Worm (Caenorhabditis elegans) whole organism, young adult: ENCODE measurements around the gene srz-67.

ENCODE experiments used
- B0035.1 ChIP-seq: sonication (generic microtip); optimal IDR thresholded peaks from 2 replicates; lab custom pipeline; 2016; ENCODE audit warnings: missing genetic modification characterization, mild to moderate bottlenecking, missing compliant biosample characterization, missing genotype, missing genetic modification reagents
- B0336.3 ChIP-seq: fragments of 200-800 bp; sonication (Bioruptor generic); IDR thresholded peaks from 2 replicates; pipeline ENCODE4 v1.3.6; 2022; ENCODE audit warnings: missing genetic modification characterization, missing compliant biosample characterization
- C17E4.6 ChIP-seq: fragments of 200-800 bp; sonication (Bioruptor generic); IDR thresholded peaks from 2 replicates; pipeline ENCODE4 v1.3.6; 2022; ENCODE audit warnings: missing genetic modification reagents, missing genetic modification characterization, missing compliant biosample characterization
- F23B12.7 ChIP-seq: sonication (generic microtip); optimal IDR thresholded peaks from 2 replicates; lab custom pipeline; 2017; ENCODE audit warnings: missing genetic modification characterization, mild to moderate bottlenecking, missing compliant biosample characterization, antibody characterized with exemption, moderate library complexity; ENCODE audit not compliant: insufficient read depth
- F49E8.2 ChIP-seq: sonication (generic microtip); optimal IDR thresholded peaks from 3 replicates; lab custom pipeline; 2017; ENCODE audit warnings: missing genetic modification characterization, mild to moderate bottlenecking, missing compliant biosample characterization, antibody characterized with exemption, moderate library complexity; ENCODE audit not compliant: insufficient read depth
- F57C9.4 ChIP-seq: sonication (generic microtip); optimal IDR thresholded peaks from 2 replicates; lab custom pipeline; 2017; ENCODE audit warnings: mild to moderate bottlenecking, missing genetic modification characterization, missing compliant biosample characterization
- Y95B8A.8 ChIP-seq: fragments of 200-800 bp; sonication (Bioruptor generic); IDR thresholded peaks from 2 replicates; pipeline ENCODE4 v1.3.6; 2022; ENCODE audit warnings: missing genetic modification reagents, missing genetic modification characterization, missing compliant biosample characterization
- aptf-2 ChIP-seq: fragments of 200-800 bp; sonication (Bioruptor generic); conservative IDR thresholded peaks from 2 replicates; pipeline ENCODE4 v1.3.6; 2022; ENCODE audit warnings: missing genetic modification reagents, missing genetic modification characterization, missing compliant biosample characterization
- attf-3 ChIP-seq: fragments of 200-800 bp; sonication (Bioruptor generic); conservative IDR thresholded peaks from 2 replicates; pipeline ENCODE4 v1.3.6; 2022; ENCODE audit warnings: missing genetic modification reagents, missing genetic modification characterization, missing compliant biosample characterization
- attf-6 ChIP-seq: fragments of 200-800 bp; sonication (Bioruptor generic); IDR thresholded peaks from 2 replicates; pipeline ENCODE4 v1.3.6; 2022; ENCODE audit warnings: missing genetic modification reagents, missing genetic modification characterization, missing compliant biosample characterization
- bed-1 ChIP-seq: fragments of 200-800 bp; sonication (Bioruptor generic); IDR thresholded peaks from 2 replicates; pipeline ENCODE4 v1.3.6; 2022; ENCODE audit warnings: missing genetic modification reagents, missing genetic modification characterization, missing compliant biosample characterization
- bed-2 ChIP-seq: fragments of 200-800 bp; sonication (Bioruptor generic); IDR thresholded peaks from 2 replicates; pipeline ENCODE4 v1.3.6; 2022; ENCODE audit warnings: missing genetic modification reagents, missing genetic modification characterization, missing compliant biosample characterization
- cebp-1 ChIP-seq, 2 experiments: fragments of 200-800 bp in 1 of 2; sonication (Bioruptor generic) in 1 of 2; sonication (generic microtip) in 1 of 2; IDR thresholded peaks in 1 of 2; optimal IDR thresholded peaks in 1 of 2; 2 replicates each; pipeline versions ENCODE4 v1.3.6 to Lab custom; 2017 to 2022; ENCODE audit warnings: missing compliant biosample characterization in 2 of 2, missing genetic modification characterization in 2 of 2, mild to moderate bottlenecking in 1 of 2, missing genetic modification reagents in 1 of 2, moderate library complexity in 1 of 2
- cebp-2 ChIP-seq: fragments of 200-800 bp; sonication (Bioruptor generic); IDR thresholded peaks from 2 replicates; pipeline ENCODE4 v1.3.6; 2022; ENCODE audit warnings: missing genetic modification characterization, missing compliant biosample characterization
- ceh-40 ChIP-seq: fragments of 200-800 bp; sonication (Bioruptor generic); IDR thresholded peaks from 2 replicates; pipeline ENCODE4 v1.3.6; 2022; ENCODE audit warnings: missing genetic modification characterization, missing compliant biosample characterization
- ceh-58 ChIP-seq: fragments of 200-800 bp; sonication (Bioruptor generic); IDR thresholded peaks from 2 replicates; pipeline ENCODE4 v1.3.6; 2022; ENCODE audit warnings: missing genetic modification characterization, missing compliant biosample characterization
- ceh-79 ChIP-seq: sonication (generic microtip); optimal IDR thresholded peaks from 2 replicates; lab custom pipeline; 2017; ENCODE audit warnings: mild to moderate bottlenecking, missing genetic modification characterization, missing compliant biosample characterization
- dox-1 ChIP-seq: fragments of 200-800 bp; sonication (Bioruptor generic); IDR thresholded peaks from 2 replicates; pipeline ENCODE4 v1.3.6; 2022; ENCODE audit warnings: missing genetic modification reagents, missing genetic modification characterization, missing compliant biosample characterization
- him-1 ChIP-seq: sonication (generic microtip); optimal IDR thresholded peaks from 2 replicates; lab custom pipeline; 2016; ENCODE audit warnings: missing genotype, missing genetic modification reagents, missing genetic modification characterization, missing compliant biosample characterization
- hlh-12 ChIP-seq: sonication (generic microtip); optimal IDR thresholded peaks from 2 replicates; lab custom pipeline; 2016; ENCODE audit warnings: missing genetic modification characterization, missing compliant biosample characterization
- hlh-26 ChIP-seq: fragments of 200-800 bp; sonication (Bioruptor generic); conservative IDR thresholded peaks from 2 replicates; pipeline ENCODE4 v1.3.6; 2022; ENCODE audit warnings: missing genetic modification reagents, missing genetic modification characterization, missing compliant biosample characterization
- hmg-1.2 ChIP-seq: fragments of 200-800 bp; sonication (Bioruptor generic); IDR thresholded peaks from 2 replicates; pipeline ENCODE4 v1.3.6; 2022; ENCODE audit warnings: missing genetic modification reagents, missing genetic modification characterization, missing compliant biosample characterization
- hrde-1 ChIP-seq: sonication (generic microtip); optimal IDR thresholded peaks from 2 replicates; lab custom pipeline; 2016; ENCODE audit warnings: missing genetic modification characterization, mild to moderate bottlenecking, missing compliant biosample characterization, moderate library complexity, missing genotype, missing genetic modification reagents, borderline replicate concordance
- lsy-27 ChIP-seq: sonication (generic microtip); optimal IDR thresholded peaks from 2 replicates; lab custom pipeline; 2017; ENCODE audit warnings: missing genetic modification characterization, mild to moderate bottlenecking, missing compliant biosample characterization, antibody characterized with exemption, missing genotype, borderline replicate concordance; ENCODE audit not compliant: insufficient read depth
- madf-10 ChIP-seq: sonication (generic microtip); optimal IDR thresholded peaks from 2 replicates; lab custom pipeline; 2016; ENCODE audit warnings: mild to moderate bottlenecking, missing genetic modification characterization, missing compliant biosample characterization
- nhr-120 ChIP-seq: fragments of 200-800 bp; sonication (Bioruptor generic); IDR thresholded peaks from 2 replicates; pipeline ENCODE4 v1.3.6; 2022; ENCODE audit warnings: missing genetic modification characterization, missing compliant biosample characterization
- nhr-27 ChIP-seq: fragments of 200-800 bp; sonication (Bioruptor generic); optimal IDR thresholded peaks from 2 replicates; lab custom pipeline; 2018; ENCODE audit warnings: mild to moderate bottlenecking, missing genetic modification characterization, moderate library complexity, missing compliant biosample characterization
- nhr-80 ChIP-seq: sonication (generic microtip); optimal IDR thresholded peaks from 2 replicates; lab custom pipeline; 2016; ENCODE audit warnings: missing genetic modification characterization, missing compliant biosample characterization
- pha-4 ChIP-seq: fragments of 150-350 bp; sonication (generic microtip); optimal IDR thresholded peaks from 2 replicates; lab custom pipeline; 2014; ENCODE audit warnings: missing biosample characterization, missing genetic modification reagents, missing genetic modification characterization
- rcor-1 ChIP-seq: fragments of 200-800 bp; sonication (Bioruptor generic); IDR thresholded peaks from 2 replicates; pipeline ENCODE4 v1.3.6; 2022; ENCODE audit warnings: missing genetic modification reagents, missing genetic modification characterization, missing compliant biosample characterization
- rec-8 ChIP-seq, 2 experiments: sonication (generic microtip); optimal IDR thresholded peaks; 2 replicates each; lab custom pipeline; 2016; ENCODE audit warnings: mild to moderate bottlenecking in 2 of 2, missing genetic modification characterization in 2 of 2, missing genetic modification reagents in 2 of 2, missing genotype in 2 of 2, missing biosample characterization in 1 of 2, missing compliant biosample characterization in 1 of 2, moderate library complexity in 1 of 2
- snpc-1.1 ChIP-seq: sonication (generic microtip); optimal IDR thresholded peaks from 2 replicates; lab custom pipeline; 2017; ENCODE audit warnings: missing genetic modification characterization, mild to moderate bottlenecking, missing compliant biosample characterization, antibody characterized with exemption, moderate library complexity, missing genotype, missing genetic modification reagents; ENCODE audit not compliant: insufficient read depth
- snpc-1.3 ChIP-seq: sonication (generic microtip); optimal IDR thresholded peaks from 2 replicates; lab custom pipeline; 2017; ENCODE audit warnings: missing genetic modification characterization, mild to moderate bottlenecking, missing compliant biosample characterization, antibody characterized with exemption, moderate library complexity, missing genotype, missing genetic modification reagents; ENCODE audit not compliant: insufficient read depth
- somi-1 ChIP-seq: fragments of 200-800 bp; sonication (Bioruptor generic); optimal IDR thresholded peaks from 2 replicates; lab custom pipeline; 2018; ENCODE audit warnings: mild to moderate bottlenecking, missing genetic modification characterization, missing compliant biosample characterization
- tbp1 ChIP-seq: fragments of 200-800 bp; sonication (Bioruptor generic); optimal IDR thresholded peaks from 2 replicates; lab custom pipeline; 2018; ENCODE audit warnings: mild to moderate bottlenecking, missing genetic modification characterization, missing compliant biosample characterization
- tbx-9 ChIP-seq: sonication (generic microtip); optimal IDR thresholded peaks from 2 replicates; lab custom pipeline; 2016; ENCODE audit warnings: borderline replicate concordance, missing genetic modification characterization, inconsistent platforms, missing compliant biosample characterization
- zfh-2 ChIP-seq: fragments of 200-800 bp; sonication (Bioruptor generic); conservative IDR thresholded peaks from 2 replicates; pipeline ENCODE4 v1.3.6; 2022; ENCODE audit warnings: missing genetic modification reagents, missing genetic modification characterization, missing compliant biosample characterization

srz-67 gene

ce11 chrII:3225780-3226179 is 11.2 kb downstream of the srz-67 start, which contains the start of gene ZC239.17:
Gene ZC239.17 (minus strand): TSS chrII:3225880.
- TF ChIP-seq somi-1 (GFP tag; lab: Kevin White, UChicago) (no peak), bed-1 (GFP tag; lab: Robert Waterston, UW) (no peak), C17E4.6 (no peak), tbp1 (GFP tag; lab: Kevin White, UChicago) (no peak), dox-1 (GFP tag; lab: Robert Waterston, UW) (no peak), ceh-40 (GFP tag; lab: Robert Waterston, UW) (no peak), tbx-9 (tag; lab: Kevin White, UChicago) (no peak), attf-3 (GFP tag; lab: Robert Waterston, UW) (no peak), nhr-27 (tag; lab: Kevin White, UChicago) (no peak), bed-2 (GFP tag; lab: Robert Waterston, UW) (no peak), B0035.1 (no peak), ceh-58 (GFP tag; lab: Robert Waterston, UW) (no peak), nhr-120 (GFP tag; lab: Robert Waterston, UW) (no peak), madf-10 (tag; lab: Kevin White, UChicago) (no peak), attf-6 (no peak), him-1 (tag; lab: Kevin White, UChicago) (no peak), hlh-12 (tag; lab: Kevin White, UChicago) (no peak)

- no peak for TF ChIP-seq rec-8 (tag; optimal IDR thresholded peaks at IDR 0.05; lab: Kevin White, UChicago)
- TF ChIP-seq nhr-80 (tag; lab: Kevin White, UChicago) = peak; percentile 13
Observed at ce11 chrII:3225200-3225599, 11.7 kb downstream of the srz-67 start, which contains the start of gene ZC239.16. Gene ZC239.16 (minus strand): TSS chrII:3225319.

- TF ChIP-seq bed-2 (GFP tag; lab: Robert Waterston, UW) (no peak), snpc-1.1 (tag; lab: Kevin White, UChicago) (no peak), cebp-2 (GFP tag; lab: Robert Waterston, UW) (no peak), hlh-12 (tag; lab: Kevin White, UChicago) (no peak)
- TF ChIP-seq, all 124 proteins: peak for 0
Observed at ce11 chrII:3224631-3225030, 12.3 kb downstream of the srz-67 start, which contains the start of gene ZC239.15. Gene ZC239.15 (minus strand): TSS chrII:3224731.

ce11 chrII:3222686-3223085 is 14.3 kb downstream of the srz-67 start, which contains the start of gene ZC239.13:
Gene ZC239.13 (minus strand): TSS chrII:3222839.
- no peak for TF ChIP-seq F23B12.7
- peak; percentile 74; the same call in 1 of the 2 replicates for TF ChIP-seq cebp-1 (GFP tag; IDR thresholded peaks at IDR 0.05; lab: Robert Waterston, UW)
- peak; percentile 78 for TF ChIP-seq cebp-1 (tag; optimal IDR thresholded peaks at IDR 0.05; lab: Kevin White, UChicago)

DNA sequence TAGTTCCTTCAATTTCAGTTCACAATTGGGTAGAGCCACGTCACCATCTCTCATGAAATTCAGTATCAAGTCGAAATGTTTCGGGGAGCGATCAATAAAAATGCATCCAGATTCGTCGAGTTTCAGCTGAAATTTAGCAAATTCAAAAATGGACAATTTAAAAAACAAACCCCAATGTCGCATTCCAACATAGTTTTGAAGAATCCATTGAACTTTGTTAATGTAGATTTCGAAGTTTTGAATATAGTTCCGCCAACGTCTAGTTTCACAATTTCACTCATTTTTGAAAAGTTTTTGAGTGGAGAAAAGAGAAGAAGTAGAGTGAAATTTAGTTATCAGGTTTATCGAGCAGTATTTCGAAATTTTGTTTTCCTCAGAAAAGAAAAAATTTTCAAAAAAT is 15.2 kb downstream of the srz-67 start, which contains the start of gene ZC239.14:
Gene ZC239.14, minus strand, starts transcription at position 305 of the 400 bp plus-strand sequence.
- TF ChIP-seq cebp-2 (GFP tag; lab: Robert Waterston, UW) = no peak
- no peak for TF ChIP-seq hmg-1.2
- no peak for TF ChIP-seq somi-1 (GFP tag; lab: Kevin White, UChicago)
- no peak for TF ChIP-seq B0336.3
- TF ChIP-seq pha-4 = no peak
- TF ChIP-seq ceh-79 (tag; lab: Kevin White, UChicago) = no peak
- TF ChIP-seq snpc-1.3 (tag; lab: Kevin White, UChicago) = no peak
- TF ChIP-seq hrde-1 (tag; lab: Kevin White, UChicago) = no peak
- TF ChIP-seq Y95B8A.8 = no peak
- TF ChIP-seq bed-2 (GFP tag; lab: Robert Waterston, UW) = no peak
- TF ChIP-seq tbp1 (GFP tag; lab: Kevin White, UChicago) = no peak
- no peak for TF ChIP-seq zfh-2 (GFP tag; lab: Robert Waterston, UW)
- TF ChIP-seq hlh-12 (tag; lab: Kevin White, UChicago) = no peak
- TF ChIP-seq him-1 (tag; lab: Kevin White, UChicago) = no peak
- no peak for TF ChIP-seq F49E8.2 (tag; lab: Kevin White, UChicago)
- TF ChIP-seq rcor-1 (GFP tag; lab: Robert Waterston, UW) = no peak
- no peak for TF ChIP-seq lsy-27 (tag; lab: Kevin White, UChicago)
- TF ChIP-seq hlh-26 = no peak
- no peak for TF ChIP-seq F57C9.4
- TF ChIP-seq aptf-2 = no peak
